Worm (Caenorhabditis elegans): ENCODE data around the gene srlf-10.

DNA sequence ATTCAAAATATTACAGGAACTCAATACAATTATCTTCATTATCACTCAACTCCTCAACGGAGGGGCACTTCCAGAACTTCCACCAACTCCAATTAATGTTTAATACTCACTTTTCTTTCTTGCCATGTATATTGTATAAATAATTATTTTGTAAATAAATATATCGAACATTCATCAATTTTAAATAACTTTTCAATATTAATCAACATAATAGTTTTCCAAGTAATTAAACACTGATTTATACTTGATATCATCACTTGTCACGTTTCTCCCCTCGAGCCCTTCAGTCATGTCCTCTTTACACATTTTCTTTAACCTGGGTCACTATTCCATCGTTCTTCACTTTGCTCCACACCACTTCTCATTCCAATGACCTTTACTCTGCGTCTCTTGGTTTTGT is 926 bp downstream of the srlf-10 start, which contains the start of gene mig-18:
- TF ChIP-seq klf-2 (GFP tag; conservative IDR thresholded peaks at IDR 0.05) (no peak), flt-1 (GFP tag; IDR thresholded peaks at IDR 0.05) (no peak), ztf-23 (GFP tag; IDR thresholded peaks at IDR 0.05) (no peak), cog-1 (tag; optimal IDR thresholded peaks at IDR 0.05) (no peak), T22C8.4 (GFP tag; IDR thresholded peaks at IDR 0.05) (no peak), med-1 (GFP tag; optimal IDR thresholded peaks at IDR 0.05; ENCODE audit: insufficient read depth) (no peak), ztf-29 (GFP tag; IDR thresholded peaks at IDR 0.05) (no peak), ref-1 (GFP tag; conservative IDR thresholded peaks at IDR 0.05) (no peak)
